Worm (Caenorhabditis elegans): ENCODE measurements around the gene F49F1.17.
A peak's percentile ranks its signal among the peaks of the same experiment; 100 is the strongest.
"Not testable (repeated sequence)": the region's sequence is repeated elsewhere in the genome, so short reads cannot be mapped to it uniquely, and the experiment has no call there.

- peak; percentile 30 for TF ChIP-seq sma-9 (GFP tag; optimal IDR thresholded peaks at IDR 0.05)
- TF ChIP-seq sma-9 (tag; optimal IDR thresholded peaks at IDR 0.05); blmp-1 (tag; optimal IDR thresholded peaks at IDR 0.05; ENCODE audit: insufficient read depth); unc-62 (GFP tag; optimal IDR thresholded peaks at IDR 0.05); peb-1 (tag; optimal IDR thresholded peaks at IDR 0.05): not testable (repeated sequence)
Observed at ce11 chrIV:4184767-4185166, 49.1 kb upstream of the F49F1.17 start.
